Fruit fly (Drosophila melanogaster) Kc167 (cell line): ENCODE results near the gene CG4658.

Source experiments
- Myc ChIP-seq: fragments of >200 bp; optimal IDR thresholded peaks from 2 replicates; lab custom pipeline; 2017; ENCODE audit warnings: missing external identifiers
- h ChIP-seq: fragments of >200 bp; optimal IDR thresholded peaks from 3 replicates; lab custom pipeline; 2018; ENCODE audit warnings: missing external identifiers
- ttk ChIP-seq: sonication (Bioruptor generic); optimal IDR thresholded peaks from 2 replicates; lab custom pipeline; 2017; ENCODE audit warnings: missing external identifiers

DNA sequence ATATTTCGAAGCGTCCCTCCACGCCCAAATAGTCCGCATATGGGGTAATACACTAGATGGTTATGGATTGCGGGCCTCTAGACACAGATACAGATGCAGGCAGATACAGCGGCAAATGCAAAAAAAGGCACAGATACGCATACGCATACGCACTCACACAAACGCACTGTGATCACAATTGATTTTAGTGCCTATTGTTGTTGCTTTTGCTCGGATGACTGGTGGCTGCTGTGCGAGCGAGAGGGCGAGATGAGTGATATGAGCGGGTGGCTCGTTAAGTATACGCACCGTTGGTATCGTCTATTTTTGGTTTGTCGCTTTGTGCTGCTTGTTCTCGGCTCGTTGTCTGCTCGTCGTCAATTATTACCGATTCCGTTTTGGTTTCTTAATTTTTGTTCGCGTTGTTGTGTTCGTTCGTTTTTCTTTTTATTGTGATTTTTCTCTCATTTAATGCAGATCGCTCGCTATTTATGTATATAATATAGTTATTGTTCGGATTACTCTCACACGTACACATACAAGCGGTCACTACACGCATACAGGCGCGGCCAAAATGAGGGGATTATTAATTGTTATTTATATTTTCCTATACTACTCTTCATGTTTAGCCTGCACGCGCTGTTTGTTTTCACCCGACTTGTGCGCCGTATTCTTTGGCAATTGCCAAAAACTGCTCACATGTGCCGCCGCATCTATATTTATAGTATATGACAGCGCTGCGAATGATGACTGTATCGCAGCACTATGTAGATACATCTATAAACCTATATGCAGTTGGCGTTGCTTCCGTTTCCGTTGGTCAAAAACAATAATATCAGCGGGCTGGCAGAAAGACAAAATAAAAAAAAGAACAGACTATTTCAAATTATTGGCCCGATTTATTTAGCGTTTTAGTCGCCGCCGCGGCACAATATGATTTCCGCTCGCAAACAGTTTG is 49.3 kb upstream of the CG4658 start:
- TF ChIP-seq Myc (lab: Kevin White, UChicago) (no peak), h (lab: Kevin White, UChicago) (no peak), ttk (lab: Kevin White, UChicago) (no peak)
